Worm (Caenorhabditis elegans) whole organism, late embryonic: ENCODE data around the gene aex-4.

Experiments
- C08G9.2 ChIP-seq: sonication (generic microtip); optimal IDR thresholded peaks from 2 replicates; lab custom pipeline; 2016; ENCODE audit warnings: mild to moderate bottlenecking, missing genetic modification characterization, moderate library complexity, missing compliant biosample characterization
- F13H6.1 ChIP-seq: sonication (generic microtip); optimal IDR thresholded peaks from 2 replicates; lab custom pipeline; 2016; ENCODE audit warnings: missing genetic modification characterization, missing compliant biosample characterization
- K02D7.2 ChIP-seq: sonication (generic microtip); optimal IDR thresholded peaks from 2 replicates; lab custom pipeline; 2017; ENCODE audit warnings: mild to moderate bottlenecking, missing genetic modification characterization, missing compliant biosample characterization
- K09A11.1 ChIP-seq: sonication (generic microtip); optimal IDR thresholded peaks from 2 replicates; lab custom pipeline; 2017; ENCODE audit warnings: antibody characterized with exemption, mild to moderate bottlenecking, missing genetic modification characterization, missing compliant biosample characterization; ENCODE audit not compliant: insufficient read depth
- T23F11.4 ChIP-seq: fragments of 200-800 bp; sonication (Bioruptor generic); optimal IDR thresholded peaks from 2 replicates; lab custom pipeline; 2018; ENCODE audit warnings: mild to moderate bottlenecking, missing genetic modification characterization, missing compliant biosample characterization
- ahr-1 ChIP-seq: sonication (generic microtip); optimal IDR thresholded peaks from 2 replicates; lab custom pipeline; 2016; ENCODE audit warnings: missing genetic modification characterization, missing compliant biosample characterization
- ama-1 ChIP-seq: fragments of 150-350 bp; optimal IDR thresholded peaks from 2 replicates; lab custom pipeline; 2014
- ceh-19 ChIP-seq: fragments of 200-800 bp; sonication (Bioruptor generic); optimal IDR thresholded peaks from 2 replicates; lab custom pipeline; 2018; ENCODE audit warnings: mild to moderate bottlenecking, missing genetic modification characterization, missing compliant biosample characterization
- ceh-22 ChIP-seq: sonication (generic microtip); optimal IDR thresholded peaks from 2 replicates; lab custom pipeline; 2017; ENCODE audit warnings: missing biosample characterization, missing genetic modification characterization
- ceh-24 ChIP-seq: sonication (generic microtip); optimal IDR thresholded peaks from 2 replicates; lab custom pipeline; 2016; ENCODE audit warnings: mild to moderate bottlenecking, missing genetic modification characterization, missing compliant biosample characterization
- ceh-31 ChIP-seq: sonication (generic microtip); optimal IDR thresholded peaks from 2 replicates; lab custom pipeline; 2016; ENCODE audit warnings: missing genetic modification characterization, missing compliant biosample characterization
- ceh-48 ChIP-seq: sonication (generic microtip); optimal IDR thresholded peaks from 2 replicates; lab custom pipeline; 2016; ENCODE audit warnings: missing genetic modification characterization, inconsistent platforms, missing compliant biosample characterization
- ceh-6 ChIP-seq: fragments of 200-800 bp; sonication (Bioruptor generic); optimal IDR thresholded peaks from 2 replicates; lab custom pipeline; 2018; ENCODE audit warnings: mild to moderate bottlenecking, missing genetic modification characterization, missing compliant biosample characterization
- ceh-9 ChIP-seq: sonication (generic microtip); optimal IDR thresholded peaks from 2 replicates; lab custom pipeline; 2016; ENCODE audit warnings: mild to moderate bottlenecking, missing genetic modification characterization, inconsistent platforms, missing compliant biosample characterization
- che-1 ChIP-seq: sonication (generic microtip); optimal IDR thresholded peaks from 2 replicates; lab custom pipeline; 2016; ENCODE audit warnings: mild to moderate bottlenecking, missing genetic modification characterization, missing compliant biosample characterization
- dmd-4 ChIP-seq: sonication (generic microtip); optimal IDR thresholded peaks from 2 replicates; lab custom pipeline; 2016; ENCODE audit warnings: borderline replicate concordance, missing genetic modification characterization, missing compliant biosample characterization
- dve-1 ChIP-seq: sonication (generic microtip); optimal IDR thresholded peaks from 2 replicates; lab custom pipeline; 2017; ENCODE audit warnings: antibody characterized with exemption, mild to moderate bottlenecking, missing genetic modification characterization, missing compliant biosample characterization
- elt-2 ChIP-seq: sonication (generic microtip); optimal IDR thresholded peaks from 2 replicates; lab custom pipeline; 2016; ENCODE audit warnings: missing genetic modification reagents, missing genetic modification characterization, missing compliant biosample characterization
- fax-1 ChIP-seq: sonication (generic microtip); optimal IDR thresholded peaks from 2 replicates; lab custom pipeline; 2016; ENCODE audit warnings: missing genotype, missing genetic modification characterization, missing compliant biosample characterization
- fkh-10 ChIP-seq: fragments of 150-350 bp; optimal IDR thresholded peaks from 2 replicates; lab custom pipeline; 2014; ENCODE audit warnings: missing biosample characterization, missing genetic modification reagents, missing genetic modification characterization
- gmeb-2 ChIP-seq: sonication (generic microtip); optimal IDR thresholded peaks from 2 replicates; lab custom pipeline; 2016; ENCODE audit warnings: missing genetic modification characterization, inconsistent platforms, missing compliant biosample characterization
- hlh-13 ChIP-seq: fragments of 200-800 bp; sonication (Bioruptor generic); optimal IDR thresholded peaks from 2 replicates; lab custom pipeline; 2018; ENCODE audit warnings: mild to moderate bottlenecking, missing genetic modification characterization, missing compliant biosample characterization
- hlh-15 ChIP-seq: sonication (generic microtip); optimal IDR thresholded peaks from 2 replicates; lab custom pipeline; 2016; ENCODE audit warnings: missing genetic modification characterization, missing compliant biosample characterization
- hlh-6 ChIP-seq: sonication (generic microtip); optimal IDR thresholded peaks from 2 replicates; lab custom pipeline; 2016; ENCODE audit warnings: missing genotype, missing genetic modification characterization, missing compliant biosample characterization
- hlh-8 ChIP-seq: sonication (generic microtip); optimal IDR thresholded peaks from 2 replicates; lab custom pipeline; 2016; ENCODE audit warnings: missing genotype, missing genetic modification characterization, missing compliant biosample characterization
- lim-6 ChIP-seq: sonication (generic microtip); optimal IDR thresholded peaks from 2 replicates; lab custom pipeline; 2016; ENCODE audit warnings: missing genetic modification characterization, missing compliant biosample characterization
- lin-11 ChIP-seq: fragments of 200-800 bp; sonication (Bioruptor generic); optimal IDR thresholded peaks from 2 replicates; lab custom pipeline; 2018; ENCODE audit warnings: mild to moderate bottlenecking, missing genetic modification characterization, missing compliant biosample characterization
- madf-2 ChIP-seq: sonication (generic microtip); optimal IDR thresholded peaks from 2 replicates; lab custom pipeline; 2017; ENCODE audit warnings: missing genetic modification characterization, missing compliant biosample characterization
- mec-3 ChIP-seq: sonication (generic microtip); optimal IDR thresholded peaks from 2 replicates; lab custom pipeline; 2016; ENCODE audit warnings: borderline replicate concordance, missing genetic modification characterization, missing compliant biosample characterization
- nhr-11 ChIP-seq: fragments of 150-350 bp; optimal IDR thresholded peaks from 2 replicates; lab custom pipeline; 2014; ENCODE audit warnings: missing biosample characterization, missing genetic modification characterization
- nhr-232 ChIP-seq: sonication (generic microtip); optimal IDR thresholded peaks from 2 replicates; lab custom pipeline; 2016; ENCODE audit warnings: missing genetic modification characterization, missing compliant biosample characterization
- npax-4 ChIP-seq: sonication (generic microtip); optimal IDR thresholded peaks from 2 replicates; lab custom pipeline; 2016; ENCODE audit warnings: missing genetic modification characterization, missing compliant biosample characterization
- odd-2 ChIP-seq: sonication (generic microtip); optimal IDR thresholded peaks from 2 replicates; lab custom pipeline; 2017; ENCODE audit warnings: antibody characterized with exemption, mild to moderate bottlenecking, missing genetic modification characterization, missing compliant biosample characterization
- pag-3 ChIP-seq: sonication (generic microtip); optimal IDR thresholded peaks from 2 replicates; lab custom pipeline; 2016; ENCODE audit warnings: missing compliant biosample characterization, missing genetic modification characterization, borderline replicate concordance
- pax-1 ChIP-seq: fragments of 150-350 bp; optimal IDR thresholded peaks from 2 replicates; lab custom pipeline; 2014; ENCODE audit warnings: missing biosample characterization, missing genetic modification characterization
- pha-2 ChIP-seq: sonication (generic microtip); optimal IDR thresholded peaks from 2 replicates; lab custom pipeline; 2017; ENCODE audit warnings: mild to moderate bottlenecking, missing genetic modification characterization, missing compliant biosample characterization
- pqm-1 ChIP-seq: sonication (generic microtip); optimal IDR thresholded peaks from 2 replicates; lab custom pipeline; 2016; ENCODE audit warnings: missing genetic modification characterization, missing compliant biosample characterization
- pros-1 ChIP-seq: fragments of 150-350 bp; optimal IDR thresholded peaks from 2 replicates; lab custom pipeline; 2014; ENCODE audit warnings: missing biosample characterization, missing genetic modification reagents, missing genetic modification characterization
- ref-2 ChIP-seq: sonication (generic microtip); optimal IDR thresholded peaks from 2 replicates; lab custom pipeline; 2016; ENCODE audit warnings: missing genetic modification characterization, missing compliant biosample characterization
- sdc-2 ChIP-seq: sonication (generic microtip); optimal IDR thresholded peaks from 2 replicates; lab custom pipeline; 2016; ENCODE audit warnings: missing genotype, missing genetic modification characterization, missing compliant biosample characterization
- syd-9 ChIP-seq: sonication (generic microtip); optimal IDR thresholded peaks from 2 replicates; lab custom pipeline; 2016; ENCODE audit warnings: mild to moderate bottlenecking, missing genetic modification characterization, moderate library complexity, missing compliant biosample characterization
- ttx-3 ChIP-seq: sonication (generic microtip); optimal IDR thresholded peaks from 2 replicates; lab custom pipeline; 2016; ENCODE audit warnings: missing genetic modification reagents, missing genetic modification characterization, missing compliant biosample characterization
- unc-3 ChIP-seq, 2 experiments: fragments of 200-800 bp in 1 of 2; sonication (Bioruptor generic) in 1 of 2; sonication (generic microtip) in 1 of 2; conservative IDR thresholded peaks in 1 of 2; optimal IDR thresholded peaks in 1 of 2; 2 replicates each; pipeline versions ENCODE4 v1.3.6 to Lab custom; 2016 to 2022; ENCODE audit warnings: missing compliant biosample characterization in 2 of 2, missing genetic modification characterization in 2 of 2, missing genetic modification reagents in 1 of 2
- unc-42 ChIP-seq: sonication (generic microtip); optimal IDR thresholded peaks from 2 replicates; lab custom pipeline; 2016; ENCODE audit warnings: missing genotype, missing genetic modification characterization, missing compliant biosample characterization
- unc-86 ChIP-seq: sonication (generic microtip); optimal IDR thresholded peaks from 2 replicates; lab custom pipeline; 2016; ENCODE audit warnings: missing genetic modification characterization, missing compliant biosample characterization
- zip-5 ChIP-seq: sonication (generic microtip); optimal IDR thresholded peaks from 2 replicates; lab custom pipeline; 2016; ENCODE audit warnings: missing genetic modification characterization, missing compliant biosample characterization

The aex-4 gene

ce11 chrX:3689802-3690201 lies 39.3 kb upstream of the aex-4 start:
- TF ChIP-seq T23F11.4 (GFP tag; lab: Kevin White, UChicago) (no peak), che-1 (no peak), ceh-6 (GFP tag; lab: Kevin White, UChicago) (no peak), pag-3 (no peak), nhr-11 (tag; lab: Kevin White, UChicago) (no peak), ceh-24 (no peak), unc-3 (GFP tag; conservative IDR thresholded peaks at IDR 0.05; lab: Robert Waterston, UW) (no peak), unc-3 (tag; optimal IDR thresholded peaks at IDR 0.05; lab: Kevin White, UChicago) (no peak), odd-2 (tag; lab: Kevin White, UChicago) (no peak), C08G9.2 (tag; lab: Kevin White, UChicago) (no peak), F13H6.1 (tag; lab: Kevin White, UChicago) (no peak), ama-1 (lab: Kevin White, UChicago) (no peak), dve-1 (tag; lab: Kevin White, UChicago) (no peak), hlh-13 (GFP tag; lab: Kevin White, UChicago) (no peak), dmd-4 (no peak)

- TF ChIP-seq zip-5 (tag; lab: Kevin White, UChicago) (no peak), pha-2 (tag; lab: Kevin White, UChicago) (no peak), C08G9.2 (tag; lab: Kevin White, UChicago) (no peak), hlh-13 (GFP tag; lab: Kevin White, UChicago) (no peak), pros-1 (tag; lab: Kevin White, UChicago) (no peak), ceh-31 (tag; lab: Kevin White, UChicago) (no peak), unc-86 (tag; lab: Kevin White, UChicago) (no peak), pax-1 (tag; lab: Kevin White, UChicago) (no peak), npax-4 (tag; lab: Kevin White, UChicago) (no peak), ceh-48 (no peak), odd-2 (tag; lab: Kevin White, UChicago) (no peak), ahr-1 (tag; lab: Kevin White, UChicago) (no peak), hlh-8 (tag; lab: Kevin White, UChicago) (no peak), ceh-22 (no peak), lim-6 (tag; lab: Kevin White, UChicago) (no peak), sdc-2 (tag; lab: Kevin White, UChicago) (no peak), gmeb-2 (tag; lab: Kevin White, UChicago) (no peak)
These were observed 35.9 kb upstream of the aex-4 start, which contains the start of gene C02F12.8 for ce11 chrX:3693138-3693537. Gene C02F12.8 (minus strand): TSS chrX:3693238.

- TF ChIP-seq fkh-10 (GFP tag; lab: Kevin White, UChicago), result no peak
- TF ChIP-seq ama-1 (lab: Kevin White, UChicago), result no peak
- TF ChIP-seq dve-1 (tag; lab: Kevin White, UChicago), result no peak
- peak; percentile 38 for TF ChIP-seq unc-42 (tag; lab: Kevin White, UChicago)
- peak; percentile 33 for TF ChIP-seq C08G9.2 (tag; lab: Kevin White, UChicago)
- no peak for TF ChIP-seq unc-86 (tag; lab: Kevin White, UChicago)
- TF ChIP-seq elt-2, result peak; percentile 28
- no peak for TF ChIP-seq unc-3 (GFP tag; conservative IDR thresholded peaks at IDR 0.05; lab: Robert Waterston, UW)
- TF ChIP-seq unc-3 (tag; optimal IDR thresholded peaks at IDR 0.05; lab: Kevin White, UChicago), result no peak
- TF ChIP-seq fax-1 (tag; lab: Kevin White, UChicago), result no peak
- peak; percentile 2 for TF ChIP-seq hlh-6 (tag; lab: Kevin White, UChicago)
- TF ChIP-seq ceh-48, result no peak
- no peak for TF ChIP-seq hlh-8 (tag; lab: Kevin White, UChicago)
- TF ChIP-seq mec-3 (tag; lab: Kevin White, UChicago), result no peak
- no peak for TF ChIP-seq ceh-6 (GFP tag; lab: Kevin White, UChicago)
- TF ChIP-seq hlh-15 (tag; lab: Kevin White, UChicago), result no peak
- TF ChIP-seq ceh-31 (tag; lab: Kevin White, UChicago), result peak; percentile 72
- no peak for TF ChIP-seq ttx-3 (tag; lab: Kevin White, UChicago)
- no peak for TF ChIP-seq lin-11 (tag; lab: Kevin White, UChicago)
- TF ChIP-seq npax-4 (tag; lab: Kevin White, UChicago), result no peak
- no peak for TF ChIP-seq K02D7.2 (tag; lab: Kevin White, UChicago)
- TF ChIP-seq madf-2 (tag; lab: Kevin White, UChicago), result peak; percentile 41
- peak; percentile 9 for TF ChIP-seq pha-2 (tag; lab: Kevin White, UChicago)
- TF ChIP-seq gmeb-2 (tag; lab: Kevin White, UChicago), result no peak
- no peak for TF ChIP-seq syd-9 (tag; lab: Kevin White, UChicago)
- TF ChIP-seq K09A11.1 (tag; lab: Kevin White, UChicago), result no peak
- no peak for TF ChIP-seq ceh-9 (tag; lab: Kevin White, UChicago)
- TF ChIP-seq ceh-19 (GFP tag; lab: Kevin White, UChicago), result peak; percentile 50
- no peak for TF ChIP-seq pqm-1 (tag; lab: Kevin White, UChicago)
- TF ChIP-seq sdc-2 (tag; lab: Kevin White, UChicago), result peak; percentile 74
- no peak for TF ChIP-seq nhr-232
- no peak for TF ChIP-seq pag-3
- peak; percentile 79 for TF ChIP-seq ref-2 (tag; lab: Kevin White, UChicago)
- TF ChIP-seq lim-6 (tag; lab: Kevin White, UChicago), result no peak
These were observed 34.9 kb upstream of the aex-4 start for ce11 chrX:3694172-3694571.
